Fruit fly (Drosophila melanogaster) whole organism, adult: Measurements from ENCODE around the gene CG6465.

Source experiments
- CG11617 ChIP-seq: fragments of 200-800 bp; sonication (Bioruptor generic); optimal IDR thresholded peaks from 2 replicates; lab custom pipeline; 2017; ENCODE audit warnings: mild to moderate bottlenecking, missing biosample characterization, missing genetic modification reagents, missing genetic modification characterization
- CG14711 ChIP-seq: fragments of 200-800 bp; sonication (Bioruptor generic); optimal IDR thresholded peaks from 2 replicates; lab custom pipeline; 2018; ENCODE audit warnings: missing biosample characterization, mild to moderate bottlenecking, missing genetic modification characterization, moderate library complexity
- CG1620 ChIP-seq: fragments of 200-800 bp; sonication (Bioruptor generic); optimal IDR thresholded peaks from 2 replicates; lab custom pipeline; 2016; ENCODE audit warnings: missing biosample characterization, missing genetic modification characterization
- CG33017 ChIP-seq: fragments of 200-800 bp; sonication (Bioruptor generic); optimal IDR thresholded peaks from 2 replicates; lab custom pipeline; 2018; ENCODE audit warnings: missing biosample characterization, mild to moderate bottlenecking, missing genetic modification characterization, moderate library complexity
- Hr96 ChIP-seq: fragments of 200-800 bp; sonication (Bioruptor generic); optimal IDR thresholded peaks from 2 replicates; lab custom pipeline; 2016; ENCODE audit warnings: missing biosample characterization, missing genetic modification characterization
- cic ChIP-seq: fragments of 200-800 bp; sonication (Bioruptor generic); optimal IDR thresholded peaks from 2 replicates; lab custom pipeline; 2017; ENCODE audit warnings: missing biosample characterization, mild to moderate bottlenecking, missing genetic modification characterization, moderate library complexity
- kay ChIP-seq: fragments of 200-800 bp; sonication (Bioruptor generic); peaks from one replicate; lab custom pipeline; 2016; ENCODE audit warnings: missing biosample characterization, missing genetic modification characterization, borderline replicate concordance
- ovo ChIP-seq: fragments of 200-800 bp; sonication (Bioruptor generic); optimal IDR thresholded peaks from 2 replicates; lab custom pipeline; 2016; ENCODE audit warnings: missing biosample characterization, missing genetic modification characterization

dm6 chr3R:10711148-10711547, 34.1 kb upstream of the CG6465 start, which contains the start of gene CG14689:
- no peak for TF ChIP-seq Hr96 (GFP tag; lab: Kevin White, UChicago)
- TF ChIP-seq kay (GFP tag; lab: Kevin White, UChicago): no peak
- no peak for TF ChIP-seq ovo
- TF ChIP-seq CG14711 (tag; lab: Kevin White, UChicago): no peak
- TF ChIP-seq cic (GFP tag; lab: Kevin White, UChicago): no peak
- TF ChIP-seq CG1620 (GFP tag; lab: Kevin White, UChicago): no peak
- no peak for TF ChIP-seq CG11617 (GFP tag; lab: Kevin White, UChicago)
- no peak for TF ChIP-seq CG33017 (tag; lab: Kevin White, UChicago)
